Fruit fly (Drosophila melanogaster) whole organism, embryonic: ENCODE measurements around the gene Pbp45.

Experiments
- Aef1 ChIP-seq: fragments of 200-800 bp; sonication (Bioruptor generic); IDR thresholded peaks from 3 replicates; pipeline ENCODE4 v1.3.6; 2022; ENCODE audit warnings: missing biosample characterization, missing genetic modification characterization
- Atf6 ChIP-seq: fragments of 200-800 bp; sonication (Bioruptor generic); IDR thresholded peaks from 2 replicates; pipeline ENCODE4 v1.3.6; 2022; ENCODE audit warnings: missing biosample characterization, missing genetic modification characterization
- Bgb ChIP-seq: fragments of 200-800 bp; sonication (Bioruptor generic); IDR thresholded peaks from 2 replicates; pipeline ENCODE4 v1.3.6; 2022; ENCODE audit warnings: missing biosample characterization, missing genetic modification characterization; ENCODE audit not compliant: partially characterized antibody
- C15 ChIP-seq: fragments of 200-800 bp; sonication (Bioruptor generic); IDR thresholded peaks from 3 replicates; pipeline ENCODE4 v1.3.6; 2022; ENCODE audit warnings: missing biosample characterization, missing genetic modification characterization
- CG10209 ChIP-seq: fragments of 200-800 bp; sonication (Bioruptor generic); optimal IDR thresholded peaks from 3 replicates; lab custom pipeline; 2017; ENCODE audit warnings: missing biosample characterization, mild to moderate bottlenecking, missing genetic modification characterization, missing genetic modification reagents
- CG10431 ChIP-seq: fragments of 200-800 bp; sonication (Bioruptor generic); optimal IDR thresholded peaks from 3 replicates; lab custom pipeline; 2018; ENCODE audit warnings: missing biosample characterization, mild to moderate bottlenecking, missing genetic modification characterization
- CG10979 ChIP-seq: fragments of 200-800 bp; sonication (Bioruptor generic); optimal IDR thresholded peaks from 2 replicates; lab custom pipeline; 2018; ENCODE audit warnings: missing biosample characterization, mild to moderate bottlenecking, missing genetic modification characterization, moderate library complexity
- CG12744 ChIP-seq: fragments of 200-800 bp; sonication (Bioruptor generic); optimal IDR thresholded peaks from 2 replicates; lab custom pipeline; 2016; ENCODE audit warnings: missing biosample characterization, missing genetic modification characterization
- CG17328 ChIP-seq: fragments of 200-800 bp; sonication (Bioruptor generic); IDR thresholded peaks from 2 replicates; pipeline ENCODE4 v1.3.6; 2022; ENCODE audit warnings: missing biosample characterization, missing genetic modification characterization
- CG17829 ChIP-seq: fragments of 200-800 bp; optimal IDR thresholded peaks from 2 replicates; lab custom pipeline; 2019; ENCODE audit warnings: missing biosample characterization, mild to moderate bottlenecking, missing genetic modification characterization, moderate library complexity
- CG2116 ChIP-seq: fragments of 200-800 bp; sonication (Bioruptor generic); optimal IDR thresholded peaks from 3 replicates; lab custom pipeline; 2018; ENCODE audit warnings: missing biosample characterization, mild to moderate bottlenecking, missing genetic modification characterization
- CG2199 ChIP-seq: fragments of 200-800 bp; sonication (Bioruptor generic); IDR thresholded peaks from 3 replicates; pipeline ENCODE4 v1.3.6; 2022; ENCODE audit warnings: missing biosample characterization, missing genetic modification characterization
- CG2202 ChIP-seq: fragments of 200-800 bp; sonication (Bioruptor generic); optimal IDR thresholded peaks from 2 replicates; lab custom pipeline; 2018; ENCODE audit warnings: missing biosample characterization, mild to moderate bottlenecking, missing genetic modification characterization
- CG32772 ChIP-seq: fragments of 200-800 bp; sonication (Bioruptor generic); IDR thresholded peaks from 2 replicates; pipeline ENCODE4 v1.3.6; 2022; ENCODE audit warnings: missing biosample characterization, missing genetic modification characterization
- CG33557 ChIP-seq: fragments of 200-800 bp; sonication (Bioruptor generic); optimal IDR thresholded peaks from 2 replicates; lab custom pipeline; 2019; ENCODE audit warnings: missing biosample characterization, mild to moderate bottlenecking, missing genetic modification characterization, moderate library complexity
- CG34422 ChIP-seq: fragments of 200-800 bp; sonication (Bioruptor generic); IDR thresholded peaks from 3 replicates; pipeline ENCODE4 v1.3.6; 2022; ENCODE audit warnings: missing biosample characterization, missing genetic modification characterization
- CG3847 ChIP-seq: fragments of 200-800 bp; sonication (Bioruptor generic); IDR thresholded peaks from 2 replicates; pipeline ENCODE4 v1.3.6; 2022; ENCODE audit warnings: missing biosample characterization, missing genetic modification characterization
- CG4328 ChIP-seq: fragments of 200-800 bp; sonication (Bioruptor generic); optimal IDR thresholded peaks from 3 replicates; lab custom pipeline; 2017; ENCODE audit warnings: missing biosample characterization, missing genetic modification reagents, missing genetic modification characterization
- CG6813 ChIP-seq: fragments of 200-800 bp; sonication (Bioruptor generic); optimal IDR thresholded peaks from 2 replicates; lab custom pipeline; 2017; ENCODE audit warnings: missing biosample characterization, missing genetic modification characterization, mild to moderate bottlenecking, moderate library complexity, missing genetic modification reagents
- CG8924 ChIP-seq: fragments of 200-800 bp; optimal IDR thresholded peaks from 3 replicates; lab custom pipeline; 2019; ENCODE audit warnings: missing biosample characterization, mild to moderate bottlenecking, missing genetic modification characterization, moderate library complexity
- Dfd ChIP-seq, 2 experiments: fragments of >200 bp; optimal IDR thresholded peaks; 2 replicates each; lab custom pipeline; 2017; ENCODE audit warnings: missing biosample characterization in 2 of 2, missing genetic modification characterization in 2 of 2
- Dip2 ChIP-seq: fragments of 200-800 bp; sonication (Bioruptor generic); IDR thresholded peaks from 2 replicates; pipeline ENCODE4 v1.3.6; 2022; ENCODE audit warnings: missing biosample characterization, missing genetic modification characterization
- Gsc ChIP-seq: fragments of 200-800 bp; sonication (Bioruptor generic); IDR thresholded peaks from 2 replicates; pipeline ENCODE4 v1.3.6; 2022; ENCODE audit warnings: missing biosample characterization, missing genetic modification characterization
- Hr78 ChIP-seq, 2 experiments: fragments of 200-800 bp in 1 of 2; fragments of >200 bp in 1 of 2; sonication (Bioruptor generic) in 1 of 2; optimal IDR thresholded peaks; 2 replicates each; lab custom pipeline; 2017 to 2019; ENCODE audit warnings: missing biosample characterization in 2 of 2, missing genetic modification characterization in 2 of 2, mild to moderate bottlenecking in 1 of 2, moderate library complexity in 1 of 2
- MBD-R2 ChIP-seq: fragments of 200-800 bp; sonication (Bioruptor generic); IDR thresholded peaks from 2 replicates; pipeline ENCODE4 v1.3.6; 2022; ENCODE audit warnings: missing biosample characterization, missing genetic modification characterization
- Myb ChIP-seq: fragments of 200-800 bp; sonication (Bioruptor generic); optimal IDR thresholded peaks from 2 replicates; lab custom pipeline; 2016; ENCODE audit warnings: missing biosample characterization, missing genetic modification characterization
- NC2α ChIP-seq: fragments of 200-800 bp; sonication (Bioruptor generic); optimal IDR thresholded peaks from 2 replicates; lab custom pipeline; 2016; ENCODE audit warnings: missing biosample characterization, missing genetic modification characterization
- NFAT ChIP-seq: fragments of 200-800 bp; sonication (Bioruptor generic); IDR thresholded peaks from 2 replicates; pipeline ENCODE4 v1.3.6; 2022; ENCODE audit warnings: missing biosample characterization, missing genetic modification characterization
- Side ChIP-seq: fragments of 200-800 bp; sonication (Bioruptor generic); optimal IDR thresholded peaks from 2 replicates; lab custom pipeline; 2016; ENCODE audit warnings: missing biosample characterization, missing genetic modification characterization
- Ssrp ChIP-seq: fragments of 200-800 bp; sonication (Bioruptor generic); optimal IDR thresholded peaks from 2 replicates; lab custom pipeline; 2018; ENCODE audit warnings: missing biosample characterization, mild to moderate bottlenecking, missing genetic modification characterization, moderate library complexity
- Usf ChIP-seq: fragments of 200-800 bp; sonication (Bioruptor generic); optimal IDR thresholded peaks from 2 replicates; lab custom pipeline; 2017; ENCODE audit warnings: missing genotype, missing biosample characterization, missing genetic modification characterization
- ac ChIP-seq: fragments of 200-800 bp; sonication (Bioruptor generic); optimal IDR thresholded peaks from 3 replicates; lab custom pipeline; 2017; ENCODE audit warnings: missing biosample characterization, mild to moderate bottlenecking, missing genetic modification characterization
- bbx ChIP-seq: fragments of 200-800 bp; sonication (Bioruptor generic); IDR thresholded peaks from 2 replicates; pipeline ENCODE4 v1.3.6; 2022; ENCODE audit warnings: missing biosample characterization, missing genetic modification characterization; ENCODE audit not compliant: partially characterized antibody
- cad ChIP-seq: fragments of >200 bp; optimal IDR thresholded peaks from 2 replicates; lab custom pipeline; 2017; ENCODE audit warnings: missing biosample characterization, missing genetic modification characterization
- cato ChIP-seq: fragments of 200-800 bp; sonication (Bioruptor generic); optimal IDR thresholded peaks from 2 replicates; lab custom pipeline; 2016; ENCODE audit warnings: missing biosample characterization, missing genetic modification characterization, borderline replicate concordance
- chn ChIP-seq: fragments of 200-800 bp; sonication (Bioruptor generic); optimal IDR thresholded peaks from 2 replicates; lab custom pipeline; 2016; ENCODE audit warnings: missing biosample characterization, missing genetic modification characterization
- ci ChIP-seq: fragments of 200-800 bp; sonication (Bioruptor generic); IDR thresholded peaks from 3 replicates; pipeline ENCODE4 v1.3.6; 2022; ENCODE audit warnings: missing biosample characterization, missing genetic modification characterization
- dati ChIP-seq: fragments of 200-800 bp; sonication (Bioruptor generic); IDR thresholded peaks from 2 replicates; pipeline ENCODE4 v1.3.6; 2022; ENCODE audit warnings: missing biosample characterization, missing genetic modification characterization
- dimm ChIP-seq: fragments of 200-800 bp; sonication (Bioruptor generic); IDR thresholded peaks from 2 replicates; pipeline ENCODE4 v1.3.6; 2022; ENCODE audit warnings: missing biosample characterization, missing genetic modification characterization
- gcm ChIP-seq: fragments of 200-800 bp; sonication (Bioruptor generic); optimal IDR thresholded peaks from 2 replicates; lab custom pipeline; 2019; ENCODE audit warnings: missing biosample characterization, mild to moderate bottlenecking, missing genetic modification characterization, moderate library complexity
- kay ChIP-seq: fragments of 200-800 bp; sonication (Bioruptor generic); optimal IDR thresholded peaks from 2 replicates; lab custom pipeline; 2016; ENCODE audit warnings: missing biosample characterization, missing genetic modification characterization
- lilli ChIP-seq: fragments of 200-800 bp; sonication (Bioruptor generic); optimal IDR thresholded peaks from 3 replicates; lab custom pipeline; 2016; ENCODE audit warnings: missing biosample characterization, missing genetic modification characterization
- pb ChIP-seq: fragments of 200-800 bp; sonication (Bioruptor generic); optimal IDR thresholded peaks from 3 replicates; lab custom pipeline; 2016; ENCODE audit warnings: missing biosample characterization, missing genetic modification characterization
- pzg ChIP-seq: fragments of 200-800 bp; sonication (Bioruptor generic); optimal IDR thresholded peaks from 3 replicates; lab custom pipeline; 2018; ENCODE audit warnings: missing biosample characterization, mild to moderate bottlenecking, missing genetic modification characterization, moderate library complexity
- sc ChIP-seq, 3 experiments: fragments of >200 bp in 2 of 3; fragments of 200-800 bp in 1 of 3; sonication (Bioruptor generic) in 1 of 3; optimal IDR thresholded peaks; 2 replicates in 2 of 3; 3 replicates in 1 of 3; lab custom pipeline; 2017; ENCODE audit warnings: mild to moderate bottlenecking in 1 of 3, missing biosample characterization in 1 of 3, missing genetic modification characterization in 1 of 3, missing genetic modification reagents in 1 of 3
- slou ChIP-seq: fragments of 200-800 bp; sonication (Bioruptor generic); optimal IDR thresholded peaks from 3 replicates; lab custom pipeline; 2016; ENCODE audit warnings: missing biosample characterization, missing genetic modification characterization
- stc ChIP-seq: fragments of 200-800 bp; sonication (Bioruptor generic); IDR thresholded peaks from 2 replicates; pipeline ENCODE4 v1.3.6; 2022; ENCODE audit warnings: missing biosample characterization, missing genetic modification characterization
- tx ChIP-seq: fragments of 200-800 bp; sonication (Bioruptor generic); optimal IDR thresholded peaks from 2 replicates; lab custom pipeline; 2016; ENCODE audit warnings: missing biosample characterization, missing genetic modification characterization
- yki ChIP-seq: fragments of >200 bp; optimal IDR thresholded peaks from 3 replicates; lab custom pipeline; 2018

Pbp45 gene

DNA sequence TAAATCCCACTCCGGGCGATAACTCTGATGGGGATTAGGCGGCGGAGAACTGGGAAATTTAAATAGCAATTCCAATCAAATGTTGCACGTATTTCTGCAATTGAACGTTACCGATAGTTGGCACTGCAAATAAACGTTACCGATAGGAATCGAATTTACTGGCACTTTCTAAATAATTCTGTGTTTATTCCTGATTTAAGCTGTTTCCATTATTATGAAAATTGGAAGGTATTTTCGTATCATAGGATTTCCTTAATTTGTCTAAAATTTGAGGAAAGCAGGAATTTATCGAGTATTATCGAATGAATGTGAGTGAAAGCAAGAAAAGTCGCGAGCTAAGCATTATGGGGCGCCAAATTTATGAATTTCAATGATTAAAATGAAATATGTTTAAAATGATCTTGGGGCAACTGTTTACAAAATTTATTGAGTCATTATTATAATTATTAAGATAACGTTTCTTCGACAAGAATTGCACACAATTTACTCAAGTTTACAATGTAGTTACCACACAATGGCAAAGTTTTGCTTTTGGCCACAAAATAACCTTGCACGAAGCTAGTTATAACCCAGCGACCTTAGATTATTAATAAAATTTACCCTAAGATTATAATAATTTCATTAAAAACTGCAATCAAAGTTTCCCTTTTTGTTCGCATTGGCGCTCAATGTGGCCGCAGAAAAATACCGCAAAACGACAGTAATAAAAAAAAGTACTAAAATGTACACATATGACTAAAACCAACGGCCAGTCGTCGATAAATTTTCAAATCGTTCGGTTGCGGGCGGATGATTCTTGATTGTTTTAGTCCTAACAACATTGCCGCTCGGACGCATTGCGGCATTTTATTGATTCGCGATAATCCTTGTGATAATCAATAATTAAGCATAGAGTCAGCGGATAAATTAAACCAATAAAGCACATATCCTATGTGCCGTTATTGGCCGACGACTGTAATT lies 35.5 kb downstream of the Pbp45 start, which contains the start of gene alpha-Man-IIb (continued):
- TF ChIP-seq CG6813 (GFP tag; lab: Kevin White, UChicago) (no peak), lilli (no peak), Atf6 (0 out of 2 replicates have a peak, but pooled peaks have one; percentile 24), CG2202 (no peak), bbx (GFP tag; lab: Robert Waterston, UW) (peak; percentile 74), slou (GFP tag; lab: Kevin White, UChicago) (no peak), CG17829 (peak; percentile 18), tx (GFP tag; lab: Kevin White, UChicago) (no peak), yki (no peak), Ssrp (tag; lab: Kevin White, UChicago) (no peak), CG10979 (no peak), Dip2 (GFP tag; lab: Robert Waterston, UW) (no peak), Myb (GFP tag; lab: Kevin White, UChicago) (peak; percentile 59), chn (GFP tag; lab: Kevin White, UChicago) (no peak), CG2116 (peak; percentile 59), Gsc (GFP tag; lab: Robert Waterston, UW) (no peak), CG33557 (peak; percentile 12), gcm (no peak), CG4328 (GFP tag; lab: Kevin White, UChicago) (no peak), Aef1 (no peak), NFAT (GFP tag; lab: Robert Waterston, UW) (peak; percentile 24; the same call in 1 of the 2 replicates), CG3847 (GFP tag; lab: Robert Waterston, UW) (no peak), dimm (GFP tag; lab: Robert Waterston, UW) (no peak), NC2α (GFP tag; lab: Kevin White, UChicago) (no peak), CG10431 (GFP tag; lab: Kevin White, UChicago) (no peak), CG8924 (peak; percentile 56), Side (GFP tag; lab: Kevin White, UChicago) (no peak), stc (peak; percentile 45; the same call in 1 of the 2 replicates), sc (optimal IDR thresholded peaks at IDR 0.05; lab: Kevin White, UChicago) (no peak), sc (GFP tag; optimal IDR thresholded peaks at IDR 0.05; lab: Kevin White, UChicago) (no peak), Usf (GFP tag; lab: Kevin White, UChicago) (no peak), C15 (GFP tag; lab: Robert Waterston, UW) (no peak), pb (GFP tag; lab: Kevin White, UChicago) (no peak), ci (GFP tag; lab: Robert Waterston, UW) (no peak; the same call in 1 of the 3 replicates), cad (no peak), CG2199 (peak; percentile 74; the same call in 2 of the 3 replicates), MBD-R2 (GFP tag; lab: Robert Waterston, UW) (peak; percentile 43; the same call in 1 of the 2 replicates), Dfd (GFP tag; optimal IDR thresholded peaks at IDR 0.05; lab: Kevin White, UChicago) (no peak), Hr78 (GFP tag; optimal IDR thresholded peaks at IDR 0.05; lab: Kevin White, UChicago) (no peak), CG32772 (GFP tag; lab: Robert Waterston, UW) (no peak), CG17328 (GFP tag; lab: Robert Waterston, UW) (no peak), CG34422 (GFP tag; lab: Robert Waterston, UW) (peak; percentile 84; the same call in 1 of the 3 replicates), pzg (peak; percentile 75), dati (GFP tag; lab: Robert Waterston, UW) (no peak), Bgb (GFP tag; lab: Robert Waterston, UW) (peak; percentile 79), CG12744 (GFP tag; lab: Kevin White, UChicago) (no peak), CG10209 (GFP tag; lab: Kevin White, UChicago) (peak; percentile 5), kay (GFP tag; lab: Kevin White, UChicago) (peak; percentile 33), cato (GFP tag; lab: Kevin White, UChicago) (no peak), ac (GFP tag; lab: Kevin White, UChicago) (no peak)
